Fruit fly (Drosophila melanogaster): ENCODE results near the gene Csl4.

Csl4 gene

dm6 chr2L:11169904-11170303 is 46.5 kb upstream of the Csl4 start (continued):
- TF ChIP-seq CG8478 (optimal IDR thresholded peaks at IDR 0.05) (no peak), az2 (GFP tag; optimal IDR thresholded peaks at IDR 0.05) (no peak), CG7372 (GFP tag; IDR thresholded peaks at IDR 0.05) (peak; percentile 77), CG13894 (tag; optimal IDR thresholded peaks at IDR 0.05) (no peak), Mrtf (GFP tag; IDR thresholded peaks at IDR 0.05) (no peak), al (GFP tag; IDR thresholded peaks at IDR 0.05) (peak; percentile 29; the same call in 1 of the 2 replicates), B-H2 (GFP tag; optimal IDR thresholded peaks at IDR 0.05) (no peak), Dref (GFP tag; IDR thresholded peaks at IDR 0.05) (no peak), yki (optimal IDR thresholded peaks at IDR 0.05) (no peak), Ets65A (GFP tag) (peak; percentile 18), jigr1 (GFP tag; IDR thresholded peaks at IDR 0.05) (no peak), CG8281 (tag; optimal IDR thresholded peaks at IDR 0.05) (no peak), fru (optimal IDR thresholded peaks at IDR 0.05) (no peak), fu2 (GFP tag; optimal IDR thresholded peaks at IDR 0.05) (no peak), lmd (GFP tag; IDR thresholded peaks at IDR 0.05) (peak; percentile 13; the same call in 1 of the 2 replicates), gem (tag; optimal IDR thresholded peaks at IDR 0.05) (peak; percentile 27), her (GFP tag; optimal IDR thresholded peaks at IDR 0.05) (no peak), HHEX (GFP tag; optimal IDR thresholded peaks at IDR 0.05) (no peak), CG10366 (GFP tag; IDR thresholded peaks at IDR 0.05) (no peak), schlank (tag; optimal IDR thresholded peaks at IDR 0.05) (no peak), CG1647 (GFP tag; optimal IDR thresholded peaks at IDR 0.05) (no peak), Drgx (GFP tag; IDR thresholded peaks at IDR 0.05) (no peak), sna (GFP tag; IDR thresholded peaks at IDR 0.05; ENCODE audit: partially characterized antibody) (no peak), Bdp1 (GFP tag; optimal IDR thresholded peaks at IDR 0.05) (no peak), Blimp-1 (GFP tag; optimal IDR thresholded peaks at IDR 0.05) (no peak), Gug (GFP tag; IDR thresholded peaks at IDR 0.05) (peak; percentile 35; the same call in 1 of the 4 replicates), tap (tag; optimal IDR thresholded peaks at IDR 0.05) (no peak), CG8290 (GFP tag; optimal IDR thresholded peaks at IDR 0.05) (no peak), CG8290 (tag; optimal IDR thresholded peaks at IDR 0.05) (no peak), CG3407 (GFP tag; optimal IDR thresholded peaks at IDR 0.05) (no peak), dysf (GFP tag; IDR thresholded peaks at IDR 0.05) (peak; percentile 64; the same call in 1 of the 3 replicates), mld (GFP tag; IDR thresholded peaks at IDR 0.05; ENCODE audit: partially characterized antibody) (no peak), sr (GFP tag; IDR thresholded peaks at IDR 0.05) (no peak), gsb (GFP tag; IDR thresholded peaks at IDR 0.05) (peak; percentile 27; the same call in 1 of the 2 replicates), Meics (GFP tag; optimal IDR thresholded peaks at IDR 0.05) (no peak), Sox102F (GFP tag; optimal IDR thresholded peaks at IDR 0.05) (peak; percentile 3), scrt (GFP tag; optimal IDR thresholded peaks at IDR 0.05) (no peak), CG2678 (tag; optimal IDR thresholded peaks at IDR 0.05) (no peak), danr (GFP tag; IDR thresholded peaks at IDR 0.05) (no peak), pum (GFP tag; optimal IDR thresholded peaks at IDR 0.05) (no peak), HLH3B (GFP tag; IDR thresholded peaks at IDR 0.05) (no peak), CG13424 (tag; optimal IDR thresholded peaks at IDR 0.05) (peak; percentile 24), fd102C (GFP tag; optimal IDR thresholded peaks at IDR 0.05) (no peak), Xrp1 (GFP tag; IDR thresholded peaks at IDR 0.05) (no peak), Side (GFP tag; optimal IDR thresholded peaks at IDR 0.05) (no peak), Doc3 (GFP tag; IDR thresholded peaks at IDR 0.05; ENCODE audit: partially characterized antibody) (no peak), Antp (GFP tag; optimal IDR thresholded peaks at IDR 0.05) (no peak), NK7.1 (GFP tag; optimal IDR thresholded peaks at IDR 0.05) (no peak), CG32772 (GFP tag; IDR thresholded peaks at IDR 0.05) (no peak), CG15601 (tag; optimal IDR thresholded peaks at IDR 0.05) (no peak), Mes4 (GFP tag; optimal IDR thresholded peaks at IDR 0.05) (no peak), CG17385 (GFP tag; optimal IDR thresholded peaks at IDR 0.05) (no peak), row (GFP tag; IDR thresholded peaks at IDR 0.05) (peak; percentile 58), CG12236 (GFP tag; optimal IDR thresholded peaks at IDR 0.05) (no peak)

Data from whole organism, embryonic.